Worm (Caenorhabditis elegans) whole organism, L4/young adult: Measurements from ENCODE around the gene ZK757.10.

Experiments
- W03F9.2 ChIP-seq: fragments of 150-350 bp; optimal IDR thresholded peaks from 2 replicates; lab custom pipeline; 2014; ENCODE audit warnings: missing biosample characterization, missing genetic modification characterization
- dao-5 ChIP-seq: sonication (generic microtip); optimal IDR thresholded peaks from 2 replicates; lab custom pipeline; 2016; ENCODE audit warnings: missing genotype, missing genetic modification characterization, moderate library complexity, missing compliant biosample characterization
- him-1 ChIP-seq: sonication (generic microtip); optimal IDR thresholded peaks from 2 replicates; lab custom pipeline; 2016; ENCODE audit warnings: missing genotype, missing genetic modification reagents, missing genetic modification characterization, missing compliant biosample characterization

ZK757.10 gene

ce11 chrIII:9886323-9886722, 9.3 kb downstream of the ZK757.10 start:
- TF ChIP-seq W03F9.2 = no peak
- no peak for TF ChIP-seq him-1 (tag; lab: Kevin White, UChicago)
- TF ChIP-seq dao-5 (tag; lab: Kevin White, UChicago) = no peak

DNA sequence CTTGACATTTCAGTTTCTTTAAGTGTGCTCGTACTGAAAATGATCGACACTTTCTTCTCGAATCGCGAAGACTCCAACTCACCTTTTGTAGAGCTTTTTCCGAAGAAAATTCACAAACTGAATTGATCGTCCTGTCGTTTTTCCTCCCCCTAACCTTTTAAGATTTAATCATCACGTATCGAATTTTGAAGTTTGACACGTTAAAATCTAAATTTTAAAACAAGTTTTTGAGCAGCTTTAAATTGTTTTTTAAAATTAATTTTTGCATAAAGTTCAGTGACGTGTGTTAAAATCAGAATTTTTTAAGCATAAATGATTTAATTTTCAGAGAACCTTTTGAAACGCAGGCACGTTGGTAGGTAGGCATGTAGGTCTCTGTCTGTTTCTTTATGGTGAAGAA, 14.3 kb downstream of the ZK757.10 start, which contains the start of gene alg-4:
Gene alg-4, minus strand, starts transcription at position 101 of the 400 bp plus-strand sequence.
- TF ChIP-seq dao-5 (tag; lab: Kevin White, UChicago) (no peak), him-1 (tag; lab: Kevin White, UChicago) (no peak), W03F9.2 (no peak)

ce11 chrIII:9892855-9893254, 15.8 kb downstream of the ZK757.10 start, which contains the start of gene mam-7:
TSS of gene mam-7 (plus strand) at chrIII:9893155.
- TF ChIP-seq W03F9.2 (no peak), him-1 (tag; lab: Kevin White, UChicago) (no peak), dao-5 (tag; lab: Kevin White, UChicago) (no peak)

DNA sequence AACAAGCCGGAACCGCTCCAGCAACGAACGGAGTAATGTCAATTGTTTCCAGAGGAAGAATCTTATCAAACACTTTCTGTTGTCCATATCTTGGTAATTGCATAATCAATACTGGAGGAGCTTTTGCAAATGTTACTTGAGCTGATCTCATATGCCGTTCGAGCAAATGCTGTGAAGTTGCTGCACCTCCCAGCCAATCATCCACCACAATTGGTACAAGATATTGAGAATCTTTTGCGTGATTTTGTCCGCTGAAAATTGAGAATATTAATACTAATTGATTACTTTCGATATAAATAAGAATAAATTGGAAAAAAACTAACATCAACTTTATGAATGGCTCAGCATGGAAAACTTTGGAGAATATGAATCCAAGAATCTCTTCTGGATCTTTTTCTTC, 22.7 kb downstream of the ZK757.10 start:
- no peak for TF ChIP-seq dao-5 (tag; lab: Kevin White, UChicago)
- no peak for TF ChIP-seq W03F9.2
- no peak for TF ChIP-seq him-1 (tag; lab: Kevin White, UChicago)

ce11 chrIII:9903694-9904292, 26.7 kb downstream of the ZK757.10 start:
- no peak for TF ChIP-seq W03F9.2
- TF ChIP-seq him-1 (tag; lab: Kevin White, UChicago) = no peak
- TF ChIP-seq dao-5 (tag; lab: Kevin White, UChicago) = no peak

- no peak for TF ChIP-seq dao-5 (tag; lab: Kevin White, UChicago)
- TF ChIP-seq W03F9.2 = no peak
- peak; percentile 37 for TF ChIP-seq him-1 (tag; lab: Kevin White, UChicago)
Observed at ce11 chrIII:9905307-9905706, 28.3 kb downstream of the ZK757.10 start.

- no peak for TF ChIP-seq W03F9.2
- TF ChIP-seq dao-5 (tag; lab: Kevin White, UChicago) = no peak
- TF ChIP-seq him-1 (tag; lab: Kevin White, UChicago) = no peak
Observed at ce11 chrIII:9907574-9907973, 30.5 kb downstream of the ZK757.10 start.

ce11 chrIII:9908769-9909168, 31.7 kb downstream of the ZK757.10 start:
- TF ChIP-seq dao-5 (tag; lab: Kevin White, UChicago) (no peak), W03F9.2 (no peak), him-1 (tag; lab: Kevin White, UChicago) (no peak)

ce11 chrIII:9910608-9911479, 33.8 kb downstream of the ZK757.10 start, which contains the start of the genes cyld-1 and F40F12.9:
TSS of gene cyld-1 (minus strand) at chrIII:9910658.
TSS of gene F40F12.9 (plus strand) at chrIII:9911328.
- TF ChIP-seq dao-5 (tag; lab: Kevin White, UChicago) = no peak
- TF ChIP-seq him-1 (tag; lab: Kevin White, UChicago) = no peak
- TF ChIP-seq W03F9.2 = peak; percentile 17

DNA sequence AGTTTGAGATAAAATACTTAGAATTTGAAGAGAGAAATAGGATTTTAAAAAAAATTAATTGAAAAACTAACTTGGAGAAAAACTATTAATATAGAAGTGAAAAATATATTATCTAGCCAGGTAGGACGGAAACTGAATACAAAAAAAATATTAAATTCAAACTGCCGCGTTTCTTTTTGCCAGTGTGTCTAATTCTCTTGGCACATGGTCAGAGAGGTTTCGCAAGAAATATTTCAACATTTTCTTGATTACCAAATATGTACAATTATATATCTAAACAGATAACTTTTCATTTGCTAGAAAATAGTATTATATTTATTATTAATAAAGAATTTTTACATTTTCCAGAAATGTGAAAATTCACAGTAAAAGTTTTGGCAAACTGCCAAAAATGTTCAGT, 35.5 kb downstream of the ZK757.10 start:
- no peak for TF ChIP-seq dao-5 (tag; lab: Kevin White, UChicago)
- TF ChIP-seq him-1 (tag; lab: Kevin White, UChicago) = no peak
- TF ChIP-seq W03F9.2 = no peak

ce11 chrIII:9912998-9913397, 35.9 kb downstream of the ZK757.10 start:
- no peak for TF ChIP-seq W03F9.2
- TF ChIP-seq him-1 (tag; lab: Kevin White, UChicago) = no peak
- no peak for TF ChIP-seq dao-5 (tag; lab: Kevin White, UChicago)

ce11 chrIII:9913722-9914121, 36.7 kb downstream of the ZK757.10 start, which contains the start of gene cbp-3:
TSS of gene cbp-3 (plus strand) at chrIII:9913993.
- TF ChIP-seq W03F9.2 (no peak), dao-5 (tag; lab: Kevin White, UChicago) (no peak), him-1 (tag; lab: Kevin White, UChicago) (no peak)

- TF ChIP-seq him-1 (tag; lab: Kevin White, UChicago) (no peak), W03F9.2 (no peak), dao-5 (tag; lab: Kevin White, UChicago) (no peak)
Observed at ce11 chrIII:9920764-9921163, 43.7 kb downstream of the ZK757.10 start, which contains the start of gene F40F12.3. TSS of gene F40F12.3 (minus strand) at chrIII:9920864.

DNA sequence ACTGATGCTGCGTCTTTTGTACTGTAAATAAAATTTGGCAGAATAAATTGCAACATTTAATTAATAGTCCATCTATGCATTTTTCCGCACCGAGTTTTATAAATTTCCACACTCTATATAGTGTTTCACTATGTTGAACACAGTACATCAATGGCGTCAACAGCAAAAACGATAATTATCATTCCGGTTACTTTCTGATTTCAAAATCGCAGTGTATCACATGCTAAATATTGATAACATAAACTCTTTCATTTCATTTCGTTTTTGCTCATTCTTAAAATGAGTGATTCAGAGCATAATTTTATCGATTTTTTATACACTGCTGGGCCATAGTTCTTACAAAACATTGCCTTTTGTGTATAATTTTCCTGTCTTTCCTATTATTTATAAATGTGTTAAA, 45.3 kb downstream of the ZK757.10 start:
- no peak for TF ChIP-seq W03F9.2
- no peak for TF ChIP-seq him-1 (tag; lab: Kevin White, UChicago)
- TF ChIP-seq dao-5 (tag; lab: Kevin White, UChicago) = no peak
